Fruit fly (Drosophila melanogaster) whole organism, embryonic: ENCODE data around the gene GAPcenA.
A peak's percentile ranks its signal among the peaks of the same experiment; 100 is the strongest.

Source experiments
- CG10267 ChIP-seq: fragments of 200-800 bp; sonication (Bioruptor generic); optimal IDR thresholded peaks from 2 replicates; lab custom pipeline; 2018; ENCODE audit warnings: missing biosample characterization, mild to moderate bottlenecking, missing genetic modification characterization, moderate library complexity
- CG11398 ChIP-seq: fragments of 200-800 bp; sonication (Bioruptor generic); optimal IDR thresholded peaks from 2 replicates; lab custom pipeline; 2016; ENCODE audit warnings: missing biosample characterization, missing genetic modification characterization
- CG11504 ChIP-seq: fragments of 200-800 bp; sonication (Bioruptor generic); optimal IDR thresholded peaks from 3 replicates; lab custom pipeline; 2019; ENCODE audit warnings: missing biosample characterization, mild to moderate bottlenecking, missing genetic modification characterization, moderate library complexity
- CG11723 ChIP-seq: fragments of 200-800 bp; sonication (Bioruptor generic); optimal IDR thresholded peaks from 2 replicates; lab custom pipeline; 2017; ENCODE audit warnings: missing biosample characterization, mild to moderate bottlenecking, missing genetic modification characterization
- CG12769 ChIP-seq: fragments of 200-800 bp; sonication (Bioruptor generic); optimal IDR thresholded peaks from 2 replicates; lab custom pipeline; 2019; ENCODE audit warnings: missing biosample characterization, mild to moderate bottlenecking, missing genetic modification characterization, moderate library complexity
- CG14667 ChIP-seq: fragments of 200-800 bp; sonication (Bioruptor generic); IDR thresholded peaks from 2 replicates; pipeline ENCODE4 v1.3.6; 2022; ENCODE audit warnings: missing biosample characterization, missing genetic modification characterization
- CG15269 ChIP-seq: fragments of 200-800 bp; sonication (Bioruptor generic); optimal IDR thresholded peaks from 2 replicates; lab custom pipeline; 2018; ENCODE audit warnings: missing biosample characterization, mild to moderate bottlenecking, missing genetic modification characterization, moderate library complexity
- CG15514 ChIP-seq: fragments of 200-800 bp; sonication (Bioruptor generic); optimal IDR thresholded peaks from 3 replicates; lab custom pipeline; 2017; ENCODE audit warnings: missing biosample characterization, missing genetic modification characterization, mild to moderate bottlenecking, moderate library complexity, missing genetic modification reagents
- CG1792 ChIP-seq: fragments of 200-800 bp; sonication (Bioruptor generic); optimal IDR thresholded peaks from 2 replicates; lab custom pipeline; 2016; ENCODE audit warnings: missing biosample characterization, missing genetic modification characterization
- CG18262 ChIP-seq: fragments of 200-800 bp; optimal IDR thresholded peaks from 3 replicates; lab custom pipeline; 2019; ENCODE audit warnings: missing biosample characterization, mild to moderate bottlenecking, missing genetic modification characterization, moderate library complexity
- CG2889 ChIP-seq: fragments of 200-800 bp; sonication (Bioruptor generic); IDR thresholded peaks from 3 replicates; pipeline ENCODE4 v1.3.6; 2022; ENCODE audit warnings: missing biosample characterization, missing genetic modification characterization
- CG34224 ChIP-seq: fragments of 200-800 bp; sonication (Bioruptor generic); IDR thresholded peaks from 3 replicates; pipeline ENCODE4 v1.3.6; 2022; ENCODE audit warnings: missing biosample characterization, missing genetic modification characterization; ENCODE audit not compliant: partially characterized antibody
- CG4730 ChIP-seq: fragments of 200-800 bp; sonication (Bioruptor generic); IDR thresholded peaks from 2 replicates; pipeline ENCODE4 v1.3.6; 2022; ENCODE audit warnings: missing biosample characterization, missing genetic modification characterization
- CG6765 ChIP-seq: fragments of 200-800 bp; sonication (Bioruptor generic); optimal IDR thresholded peaks from 3 replicates; lab custom pipeline; 2017; ENCODE audit warnings: missing biosample characterization, mild to moderate bottlenecking, missing genetic modification characterization
- CG8089 ChIP-seq: fragments of 200-800 bp; sonication (Bioruptor generic); optimal IDR thresholded peaks from 3 replicates; lab custom pipeline; 2016; ENCODE audit warnings: missing biosample characterization, missing genetic modification characterization
- CG8765 ChIP-seq: fragments of 200-800 bp; sonication (Bioruptor generic); IDR thresholded peaks from 2 replicates; pipeline ENCODE4 v1.3.6; 2022; ENCODE audit warnings: missing biosample characterization, missing genetic modification characterization
- Dek ChIP-seq: fragments of 200-800 bp; sonication (Bioruptor generic); optimal IDR thresholded peaks from 3 replicates; lab custom pipeline; 2019; ENCODE audit warnings: missing biosample characterization, mild to moderate bottlenecking, missing genetic modification characterization, moderate library complexity
- Dip2 ChIP-seq: fragments of 200-800 bp; sonication (Bioruptor generic); IDR thresholded peaks from 2 replicates; pipeline ENCODE4 v1.3.6; 2022; ENCODE audit warnings: missing biosample characterization, missing genetic modification characterization
- Ets97D ChIP-seq: fragments of 200-800 bp; sonication (Bioruptor generic); optimal IDR thresholded peaks from 3 replicates; lab custom pipeline; 2016; ENCODE audit warnings: missing biosample characterization, missing genetic modification characterization
- Fer1 ChIP-seq: fragments of 200-800 bp; sonication (Bioruptor generic); optimal IDR thresholded peaks from 2 replicates; lab custom pipeline; 2017; ENCODE audit warnings: missing biosample characterization, mild to moderate bottlenecking, missing genetic modification characterization
- Fer3 ChIP-seq: fragments of 200-800 bp; sonication (Bioruptor generic); optimal IDR thresholded peaks from 2 replicates; lab custom pipeline; 2018; ENCODE audit warnings: missing biosample characterization, mild to moderate bottlenecking, missing genetic modification characterization, moderate library complexity
- H15 ChIP-seq: fragments of 200-800 bp; sonication (Bioruptor generic); IDR thresholded peaks from 3 replicates; pipeline ENCODE4 v1.3.6; 2022; ENCODE audit warnings: missing biosample characterization, missing genetic modification characterization
- H2.0 ChIP-seq: fragments of 200-800 bp; sonication (Bioruptor generic); IDR thresholded peaks from 2 replicates; pipeline ENCODE4 v1.3.6; 2022; ENCODE audit warnings: missing biosample characterization, missing genetic modification characterization
- Hmr ChIP-seq: fragments of 200-800 bp; sonication (Bioruptor generic); optimal IDR thresholded peaks from 3 replicates; lab custom pipeline; 2017; ENCODE audit warnings: mild to moderate bottlenecking, missing biosample characterization, missing genetic modification reagents, missing genetic modification characterization
- Hmx ChIP-seq: fragments of 200-800 bp; sonication (Bioruptor generic); optimal IDR thresholded peaks from 2 replicates; lab custom pipeline; 2016; ENCODE audit warnings: missing biosample characterization, missing genetic modification characterization
- Hr78 ChIP-seq, 2 experiments: fragments of 200-800 bp in 1 of 2; fragments of >200 bp in 1 of 2; sonication (Bioruptor generic) in 1 of 2; optimal IDR thresholded peaks; 2 replicates each; lab custom pipeline; 2017 to 2019; ENCODE audit warnings: missing biosample characterization in 2 of 2, missing genetic modification characterization in 2 of 2, mild to moderate bottlenecking in 1 of 2, moderate library complexity in 1 of 2
- Kr ChIP-seq: fragments of 200-800 bp; sonication (Bioruptor generic); optimal IDR thresholded peaks from 2 replicates; lab custom pipeline; 2017; ENCODE audit warnings: missing biosample characterization, mild to moderate bottlenecking, missing genetic modification characterization
- Lhr ChIP-seq: fragments of 200-800 bp; sonication (Bioruptor generic); optimal IDR thresholded peaks from 3 replicates; lab custom pipeline; 2017; ENCODE audit warnings: mild to moderate bottlenecking, missing biosample characterization, missing genetic modification reagents, missing genetic modification characterization
- Mrtf ChIP-seq: fragments of 200-800 bp; sonication (Bioruptor generic); IDR thresholded peaks from 3 replicates; pipeline ENCODE4 v1.3.6; 2022; ENCODE audit warnings: missing biosample characterization, missing genetic modification characterization
- NFAT ChIP-seq: fragments of 200-800 bp; sonication (Bioruptor generic); IDR thresholded peaks from 2 replicates; pipeline ENCODE4 v1.3.6; 2022; ENCODE audit warnings: missing biosample characterization, missing genetic modification characterization
- Oli ChIP-seq: fragments of 200-800 bp; sonication (Bioruptor generic); optimal IDR thresholded peaks from 2 replicates; lab custom pipeline; 2018; ENCODE audit warnings: missing biosample characterization, mild to moderate bottlenecking, missing genetic modification characterization, moderate library complexity
- TFAM ChIP-seq: fragments of 200-800 bp; sonication (Bioruptor generic); optimal IDR thresholded peaks from 2 replicates; lab custom pipeline; 2017; ENCODE audit warnings: missing biosample characterization, missing genetic modification characterization, inconsistent platforms
- ab ChIP-seq: fragments of 200-800 bp; sonication (Bioruptor generic); optimal IDR thresholded peaks from 2 replicates; lab custom pipeline; 2016; ENCODE audit warnings: missing biosample characterization, missing genetic modification characterization
- chn ChIP-seq: fragments of 200-800 bp; sonication (Bioruptor generic); optimal IDR thresholded peaks from 2 replicates; lab custom pipeline; 2016; ENCODE audit warnings: missing biosample characterization, missing genetic modification characterization
- ci ChIP-seq: fragments of 200-800 bp; sonication (Bioruptor generic); IDR thresholded peaks from 3 replicates; pipeline ENCODE4 v1.3.6; 2022; ENCODE audit warnings: missing biosample characterization, missing genetic modification characterization
- danr ChIP-seq: fragments of 200-800 bp; sonication (Bioruptor generic); IDR thresholded peaks from 2 replicates; pipeline ENCODE4 v1.3.6; 2022; ENCODE audit warnings: missing biosample characterization, missing genetic modification characterization
- emc ChIP-seq: fragments of 200-800 bp; sonication (Bioruptor generic); optimal IDR thresholded peaks from 2 replicates; lab custom pipeline; 2016; ENCODE audit warnings: missing biosample characterization, missing genetic modification characterization
- en ChIP-seq: fragments of 200-800 bp; sonication (Bioruptor generic); optimal IDR thresholded peaks from 2 replicates; lab custom pipeline; 2016; ENCODE audit warnings: missing biosample characterization, missing genetic modification characterization
- eyg ChIP-seq: fragments of 200-800 bp; sonication (Bioruptor generic); optimal IDR thresholded peaks from 3 replicates; lab custom pipeline; 2016; ENCODE audit warnings: missing biosample characterization, missing genetic modification characterization
- fd96Cb ChIP-seq: fragments of 200-800 bp; sonication (Bioruptor generic); optimal IDR thresholded peaks from 2 replicates; lab custom pipeline; 2018; ENCODE audit warnings: missing biosample characterization, mild to moderate bottlenecking, missing genetic modification characterization, moderate library complexity
- gro ChIP-seq: fragments of 200-800 bp; sonication (Bioruptor generic); optimal IDR thresholded peaks from 2 replicates; lab custom pipeline; 2016; ENCODE audit warnings: missing biosample characterization, missing genetic modification characterization
- her ChIP-seq: fragments of 200-800 bp; sonication (Bioruptor generic); optimal IDR thresholded peaks from 2 replicates; lab custom pipeline; 2016; ENCODE audit warnings: missing biosample characterization, missing genetic modification characterization
- mld ChIP-seq: fragments of 200-800 bp; sonication (Bioruptor generic); IDR thresholded peaks from 3 replicates; pipeline ENCODE4 v1.3.6; 2022; ENCODE audit warnings: missing biosample characterization, missing genetic modification characterization; ENCODE audit not compliant: partially characterized antibody
- nom ChIP-seq: fragments of 200-800 bp; sonication (Bioruptor generic); optimal IDR thresholded peaks from 2 replicates; lab custom pipeline; 2017; ENCODE audit warnings: missing biosample characterization, missing genetic modification characterization, mild to moderate bottlenecking, moderate library complexity, missing genetic modification reagents
- odd ChIP-seq: fragments of 200-800 bp; sonication (Bioruptor generic); optimal IDR thresholded peaks from 2 replicates; lab custom pipeline; 2017; ENCODE audit warnings: missing biosample characterization, mild to moderate bottlenecking, missing genetic modification characterization
- seq ChIP-seq: fragments of 200-800 bp; sonication (Bioruptor generic); IDR thresholded peaks from 2 replicates; pipeline ENCODE4 v1.3.6; 2022; ENCODE audit warnings: missing biosample characterization, missing genetic modification characterization
- sisA ChIP-seq: fragments of 200-800 bp; sonication (Bioruptor generic); IDR thresholded peaks from 2 replicates; pipeline ENCODE4 v1.3.6; 2022; ENCODE audit warnings: missing biosample characterization, missing genetic modification characterization
- trem ChIP-seq: fragments of 200-800 bp; optimal IDR thresholded peaks from 3 replicates; lab custom pipeline; 2019; ENCODE audit warnings: missing biosample characterization, mild to moderate bottlenecking, missing genetic modification characterization, moderate library complexity
- zf30C ChIP-seq: fragments of 200-800 bp; sonication (Bioruptor generic); optimal IDR thresholded peaks from 3 replicates; lab custom pipeline; 2018; ENCODE audit warnings: missing biosample characterization, mild to moderate bottlenecking, missing genetic modification characterization

The GAPcenA gene

DNA sequence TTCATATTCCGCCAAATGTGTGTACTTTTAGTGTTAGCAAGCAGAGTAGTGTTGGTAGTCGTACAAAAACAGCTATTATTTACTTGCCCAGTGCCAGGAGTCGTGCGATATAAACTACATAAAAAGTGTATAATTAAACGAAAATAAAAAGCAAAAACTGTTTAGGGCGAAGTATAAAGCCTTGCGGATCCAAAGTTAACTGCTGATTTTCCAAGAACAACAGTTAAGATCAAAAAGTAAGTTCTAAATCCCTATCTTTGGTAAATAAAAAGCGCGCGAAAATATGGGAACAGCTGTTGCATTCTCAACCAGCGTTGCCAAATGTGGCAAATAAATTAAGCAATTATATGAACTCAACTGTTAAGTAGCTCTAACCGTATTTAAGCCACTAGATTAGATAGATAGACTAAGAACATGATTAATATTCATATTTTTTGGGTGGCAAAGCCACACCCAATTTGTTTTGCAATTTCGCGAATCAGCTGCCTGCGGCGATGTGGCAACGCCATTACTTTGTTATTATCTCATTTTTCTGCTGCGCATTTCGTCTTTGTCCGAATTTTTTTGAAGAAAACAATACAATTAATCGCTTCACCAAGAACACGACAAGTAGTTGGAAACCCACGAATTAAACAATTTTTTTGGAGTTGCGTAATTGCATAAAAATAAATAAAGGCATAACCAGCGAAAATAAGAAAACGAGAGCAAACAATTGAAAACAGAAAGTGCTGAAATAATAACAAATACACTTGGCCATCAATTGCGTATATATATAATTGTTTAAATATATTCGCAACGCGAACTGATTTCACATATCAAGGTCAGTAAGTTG is 5.9 kb upstream of the GAPcenA start, which contains the start of the genes Prim1 and CG7083 (continued):
- TF ChIP-seq Hmx (GFP tag; lab: Kevin White, UChicago) (no peak), Hr78 (GFP tag; optimal IDR thresholded peaks at IDR 0.05; lab: Kevin White, UChicago) (no peak), odd (no peak), Fer3 (peak; percentile 32), her (GFP tag; lab: Kevin White, UChicago) (peak; percentile 61), gro (GFP tag; lab: Kevin White, UChicago) (peak; percentile 69), fd96Cb (tag; lab: Kevin White, UChicago) (no peak), Fer1 (GFP tag; lab: Kevin White, UChicago) (peak; percentile 59), CG1792 (GFP tag; lab: Kevin White, UChicago) (peak; percentile 1), nom (GFP tag; lab: Kevin White, UChicago) (peak; percentile 39), H2.0 (GFP tag; lab: Robert Waterston, UW) (0 out of 2 replicates have a peak, but pooled peaks have one; percentile 22), mld (0 out of 3 replicates have a peak, but pooled peaks have one; percentile 31), Oli (tag; lab: Kevin White, UChicago) (peak; percentile 45), Mrtf (GFP tag; lab: Robert Waterston, UW) (no peak), CG15269 (peak; percentile 52), CG2889 (GFP tag; lab: Robert Waterston, UW) (no peak), H15 (GFP tag; lab: Robert Waterston, UW) (no peak), emc (GFP tag; lab: Kevin White, UChicago) (peak; percentile 6), danr (no peak), Kr (GFP tag; lab: Kevin White, UChicago) (no peak), CG15514 (GFP tag; lab: Kevin White, UChicago) (peak; percentile 67), CG10267 (tag; lab: Kevin White, UChicago) (peak; percentile 94), CG34224 (GFP tag; lab: Robert Waterston, UW) (no peak), Lhr (GFP tag; lab: Kevin White, UChicago) (peak; percentile 26), CG11398 (peak; percentile 11), NFAT (GFP tag; lab: Robert Waterston, UW) (no peak), Hmr (GFP tag; lab: Kevin White, UChicago) (peak; percentile 54), TFAM (GFP tag; lab: Kevin White, UChicago) (no peak), ci (GFP tag; lab: Robert Waterston, UW) (peak; percentile 60; the same call in 2 of the 3 replicates), ab (no peak), chn (GFP tag; lab: Kevin White, UChicago) (peak; percentile 81), sisA (GFP tag; lab: Robert Waterston, UW) (0 out of 2 replicates have a peak, but pooled peaks have one; percentile 22), zf30C (GFP tag; lab: Kevin White, UChicago) (no peak), CG4730 (GFP tag; lab: Robert Waterston, UW) (no peak), eyg (peak; percentile 49), CG8089 (GFP tag; lab: Kevin White, UChicago) (no peak), CG14667 (GFP tag; lab: Robert Waterston, UW) (no peak), Ets97D (GFP tag; lab: Kevin White, UChicago) (peak; percentile 33), CG12769 (tag; lab: Kevin White, UChicago) (no peak), Dek (tag; lab: Kevin White, UChicago) (no peak), CG18262 (tag; lab: Kevin White, UChicago) (peak; percentile 47), en (peak; percentile 32), CG11723 (GFP tag; lab: Kevin White, UChicago) (peak; percentile 5), CG11504 (tag; lab: Kevin White, UChicago) (no peak), seq (0 out of 2 replicates have a peak, but pooled peaks have one; percentile 27), CG6765 (peak; percentile 3), Dip2 (GFP tag; lab: Robert Waterston, UW) (no peak), CG8765 (GFP tag; lab: Robert Waterston, UW) (no peak), trem (tag; lab: Kevin White, UChicago) (peak; percentile 63)
